Worm (Caenorhabditis elegans): ENCODE data around the gene srt-4.

ce11 chrV:2623765-2624164, 46.1 kb downstream of the srt-4 start:
- TF ChIP-seq elt-2 (tag; optimal IDR thresholded peaks at IDR 0.05) (no peak), dve-1 (tag; optimal IDR thresholded peaks at IDR 0.05) (no peak), fkh-10 (GFP tag; optimal IDR thresholded peaks at IDR 0.05) (no peak), unc-55 (GFP tag; optimal IDR thresholded peaks at IDR 0.05) (no peak), tbx-7 (tag; optimal IDR thresholded peaks at IDR 0.05) (no peak), C38D4.7 (GFP tag; optimal IDR thresholded peaks at IDR 0.05) (no peak), unc-86 (tag; optimal IDR thresholded peaks at IDR 0.05) (no peak), ceh-24 (tag; optimal IDR thresholded peaks at IDR 0.05) (no peak), pqm-1 (tag; optimal IDR thresholded peaks at IDR 0.05) (no peak), che-1 (tag; optimal IDR thresholded peaks at IDR 0.05) (no peak), tbx-2 (tag; optimal IDR thresholded peaks at IDR 0.05) (no peak), nfya-1 (tag; optimal IDR thresholded peaks at IDR 0.05) (no peak), nhr-11 (tag; optimal IDR thresholded peaks at IDR 0.05) (no peak)

Measured in whole organism, late embryonic.